Fruit fly (Drosophila melanogaster): ENCODE data around the gene TkR99D.
A peak's percentile ranks its signal among the peaks of the same experiment; 100 is the strongest.

TkR99D gene

dm6 chr3R:29995035-29995434 lies 25.8 kb upstream of the TkR99D start, which contains the start of the genes CG7903 and Sas-6 (continued):
- TF ChIP-seq tx (GFP tag; optimal IDR thresholded peaks at IDR 0.05) (no peak), z (GFP tag; IDR thresholded peaks at IDR 0.05) (no peak), CG13296 (GFP tag; optimal IDR thresholded peaks at IDR 0.05) (no peak), CG11247 (GFP tag; IDR thresholded peaks at IDR 0.05) (no peak), sens-2 (GFP tag; IDR thresholded peaks at IDR 0.05) (no peak), CG16815 (GFP tag; optimal IDR thresholded peaks at IDR 0.05) (no peak), CG15479 (GFP tag; optimal IDR thresholded peaks at IDR 0.05) (no peak), Drgx (GFP tag; IDR thresholded peaks at IDR 0.05) (no peak), CG17361 (GFP tag; IDR thresholded peaks at IDR 0.05) (no peak), Kr (GFP tag; optimal IDR thresholded peaks at IDR 0.05) (no peak), ash1 (GFP tag; optimal IDR thresholded peaks at IDR 0.05) (no peak), fd3F (GFP tag; optimal IDR thresholded peaks at IDR 0.05) (no peak), CG31365 (tag; optimal IDR thresholded peaks at IDR 0.05) (no peak), Xrp1 (GFP tag; IDR thresholded peaks at IDR 0.05) (no peak), repo (GFP tag; optimal IDR thresholded peaks at IDR 0.05) (no peak), Blimp-1 (GFP tag; optimal IDR thresholded peaks at IDR 0.05) (no peak), stc (GFP tag; IDR thresholded peaks at IDR 0.05) (no peak), CG11456 (GFP tag; IDR thresholded peaks at IDR 0.05) (no peak), gro (GFP tag; optimal IDR thresholded peaks at IDR 0.05) (no peak), br (optimal IDR thresholded peaks at IDR 0.05) (no peak), Sin3A (optimal IDR thresholded peaks at IDR 0.05) (peak; percentile 63), CG14860 (GFP tag; IDR thresholded peaks at IDR 0.05; ENCODE audit: partially characterized antibody) (peak; percentile 61), Nf-YC (tag; optimal IDR thresholded peaks at IDR 0.05) (no peak), ems (GFP tag; optimal IDR thresholded peaks at IDR 0.05) (no peak), Nf-YA (GFP tag; IDR thresholded peaks at IDR 0.05) (no peak), crp (GFP tag; optimal IDR thresholded peaks at IDR 0.05) (peak in 1 of 2 experiments; percentile 2), sob (GFP tag; IDR thresholded peaks at IDR 0.05) (0 out of 2 replicates have a peak, but pooled peaks have one; percentile 26), sim (GFP tag; IDR thresholded peaks at IDR 0.05) (no peak), CG4424 (GFP tag; optimal IDR thresholded peaks at IDR 0.05) (no peak), knrl (GFP tag; IDR thresholded peaks at IDR 0.05; ENCODE audit: partially characterized antibody) (peak; percentile 67), jing (GFP tag; optimal IDR thresholded peaks at IDR 0.05) (no peak), gsb (GFP tag; IDR thresholded peaks at IDR 0.05) (no peak), cato (GFP tag; optimal IDR thresholded peaks at IDR 0.05; ENCODE audit: borderline replicate concordance) (no peak), CG3726 (GFP tag; IDR thresholded peaks at IDR 0.05) (no peak), Atf3 (GFP tag; optimal IDR thresholded peaks at IDR 0.05) (no peak), dimm (GFP tag; IDR thresholded peaks at IDR 0.05) (no peak), crc (GFP tag; optimal IDR thresholded peaks at IDR 0.05) (no peak), Dbx (GFP tag; IDR thresholded peaks at IDR 0.05) (no peak), gcm (GFP tag; optimal IDR thresholded peaks at IDR 0.05) (no peak), CG7963 (GFP tag; IDR thresholded peaks at IDR 0.05; ENCODE audit: partially characterized antibody) (peak; percentile 71; the same call in 2 of the 3 replicates), Hmx (GFP tag; optimal IDR thresholded peaks at IDR 0.05) (no peak), CG10654 (GFP tag; optimal IDR thresholded peaks at IDR 0.05) (no peak), emc (GFP tag; optimal IDR thresholded peaks at IDR 0.05) (no peak), bsh (GFP tag; optimal IDR thresholded peaks at IDR 0.05) (no peak), kay (GFP tag; optimal IDR thresholded peaks at IDR 0.05) (no peak), CG13624 (GFP tag; optimal IDR thresholded peaks at IDR 0.05) (no peak), dpn (GFP tag; optimal IDR thresholded peaks at IDR 0.05) (no peak), en (GFP tag; optimal IDR thresholded peaks at IDR 0.05) (no peak), zen2 (GFP tag; IDR thresholded peaks at IDR 0.05; ENCODE audit: partially characterized antibody) (peak; percentile 48; the same call in 1 of the 3 replicates), mirr (GFP tag; optimal IDR thresholded peaks at IDR 0.05) (no peak), CG17829 (tag; optimal IDR thresholded peaks at IDR 0.05) (no peak), hkb (optimal IDR thresholded peaks at IDR 0.05) (no peak), hkb (GFP tag; IDR thresholded peaks at IDR 0.05) (no peak)
